Worm (Caenorhabditis elegans): ENCODE measurements around the gene lgc-19.

Gene lgc-19

DNA sequence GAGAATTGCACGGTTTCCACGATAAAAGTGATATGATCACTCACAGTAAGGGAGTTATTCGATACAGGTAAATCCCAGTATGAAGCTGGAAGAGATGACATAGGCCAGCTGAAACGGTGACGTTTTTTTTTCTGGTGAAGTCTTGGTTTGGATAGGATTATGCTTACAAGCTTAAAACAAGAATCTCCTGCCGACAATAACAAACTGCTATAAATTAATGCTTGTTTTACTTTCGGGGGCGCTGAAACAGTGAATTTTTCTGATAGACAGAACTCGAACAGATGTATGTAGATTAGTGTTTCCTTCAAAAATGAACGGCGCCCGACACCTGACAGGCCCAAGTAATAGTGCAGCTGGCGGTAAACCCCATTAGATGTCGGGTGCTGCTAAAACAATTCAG is 28.7 kb downstream of the lgc-19 start, which contains the start of gene srv-16:
Gene srv-16, minus strand, starts transcription at position 101 of the 400 bp plus-strand sequence.
- TF ChIP-seq ceh-36 (tag; optimal IDR thresholded peaks at IDR 0.05) (no peak), B0310.2 (tag; optimal IDR thresholded peaks at IDR 0.05) (no peak), F13C5.2 (tag; optimal IDR thresholded peaks at IDR 0.05) (no peak), pes-1 (GFP tag; IDR thresholded peaks at IDR 0.05) (no peak), hmbx-1 (tag; optimal IDR thresholded peaks at IDR 0.05) (no peak), aly-1 (tag; optimal IDR thresholded peaks at IDR 0.05) (no peak), tbx-37 (GFP tag; conservative IDR thresholded peaks at IDR 0.05) (no peak), hmg-4 (GFP tag; optimal IDR thresholded peaks at IDR 0.05) (no peak), scrt-1 (GFP tag; IDR thresholded peaks at IDR 0.05) (no peak), ceh-13 (GFP tag; optimal IDR thresholded peaks at IDR 0.05) (no peak), tra-4 (tag; optimal IDR thresholded peaks at IDR 0.05) (no peak), tbx-11 (GFP tag; IDR thresholded peaks at IDR 0.05) (no peak), hnd-1 (tag; optimal IDR thresholded peaks at IDR 0.05) (no peak), ets-7 (tag; optimal IDR thresholded peaks at IDR 0.05) (no peak), flt-1 (GFP tag; IDR thresholded peaks at IDR 0.05) (no peak), ama-1 (optimal IDR thresholded peaks at IDR 0.05) (no peak), sea-1 (GFP tag; conservative IDR thresholded peaks at IDR 0.05) (no peak)

DNA sequence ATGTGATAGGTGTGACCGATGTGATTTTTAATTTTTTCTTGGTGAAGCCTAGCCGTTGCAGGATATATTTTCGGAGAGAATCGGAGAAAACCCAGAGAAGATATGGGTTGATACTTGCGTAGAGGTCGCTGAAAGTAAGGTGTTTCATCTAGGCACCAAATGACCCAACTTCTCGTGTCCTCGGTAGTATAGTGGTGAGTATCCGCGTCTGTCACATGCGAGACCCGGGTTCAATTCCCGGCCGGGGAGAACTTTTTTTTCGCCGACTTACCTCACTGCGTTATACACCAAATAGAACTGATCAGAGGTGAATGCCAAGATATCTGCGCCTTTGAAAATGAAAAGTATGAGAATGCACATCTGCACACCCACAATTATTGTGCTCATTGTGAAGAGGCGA is 30.7 kb downstream of the lgc-19 start:
- TF ChIP-seq hnd-1 (tag; optimal IDR thresholded peaks at IDR 0.05) (no peak), tbx-37 (GFP tag; conservative IDR thresholded peaks at IDR 0.05) (0 out of 2 replicates have a peak, but pooled peaks have one; percentile 12), flt-1 (GFP tag; IDR thresholded peaks at IDR 0.05) (0 out of 2 replicates have a peak, but pooled peaks have one; percentile 32), hmbx-1 (tag; optimal IDR thresholded peaks at IDR 0.05) (no peak), ceh-36 (tag; optimal IDR thresholded peaks at IDR 0.05) (peak; percentile 31), tbx-11 (GFP tag; IDR thresholded peaks at IDR 0.05) (peak; percentile 62), aly-1 (tag; optimal IDR thresholded peaks at IDR 0.05) (no peak), hmg-4 (GFP tag; optimal IDR thresholded peaks at IDR 0.05) (peak; percentile 42), ets-7 (tag; optimal IDR thresholded peaks at IDR 0.05) (no peak), tra-4 (tag; optimal IDR thresholded peaks at IDR 0.05) (no peak), sea-1 (GFP tag; conservative IDR thresholded peaks at IDR 0.05) (peak; percentile 34; the same call in 1 of the 2 replicates), ceh-13 (GFP tag; optimal IDR thresholded peaks at IDR 0.05) (no peak), scrt-1 (GFP tag; IDR thresholded peaks at IDR 0.05) (peak; percentile 17; the same call in 1 of the 2 replicates), ama-1 (optimal IDR thresholded peaks at IDR 0.05) (no peak), pes-1 (GFP tag; IDR thresholded peaks at IDR 0.05) (peak; percentile 53; the same call in 1 of the 2 replicates), F13C5.2 (tag; optimal IDR thresholded peaks at IDR 0.05) (no peak), B0310.2 (tag; optimal IDR thresholded peaks at IDR 0.05) (no peak)

DNA sequence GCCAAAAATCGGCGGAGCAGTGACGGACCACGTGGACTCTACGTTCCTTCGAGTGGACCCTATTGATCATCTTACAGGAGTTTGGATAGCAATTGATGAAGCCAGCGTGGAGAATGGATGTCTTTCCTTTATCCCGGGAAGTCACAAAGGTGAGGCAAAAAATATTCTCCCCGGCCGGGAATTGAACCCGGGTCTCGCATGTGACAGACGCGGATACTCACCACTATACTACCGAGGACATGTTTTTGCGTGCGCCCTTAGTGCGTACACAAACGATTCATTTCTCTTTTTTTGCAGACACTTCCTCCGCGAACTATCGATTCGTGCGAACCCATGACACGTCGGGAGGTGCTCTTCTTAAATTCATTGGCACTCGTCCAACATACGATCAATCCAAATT is 31.3 kb downstream of the lgc-19 start:
- TF ChIP-seq tbx-37 (GFP tag; conservative IDR thresholded peaks at IDR 0.05) (peak; percentile 33; the same call in 1 of the 2 replicates), hnd-1 (tag; optimal IDR thresholded peaks at IDR 0.05) (no peak), ama-1 (optimal IDR thresholded peaks at IDR 0.05) (no peak), scrt-1 (GFP tag; IDR thresholded peaks at IDR 0.05) (no peak), aly-1 (tag; optimal IDR thresholded peaks at IDR 0.05) (no peak), sea-1 (GFP tag; conservative IDR thresholded peaks at IDR 0.05) (peak; percentile 76; the same call in 1 of the 2 replicates), F13C5.2 (tag; optimal IDR thresholded peaks at IDR 0.05) (no peak), ceh-13 (GFP tag; optimal IDR thresholded peaks at IDR 0.05) (no peak), flt-1 (GFP tag; IDR thresholded peaks at IDR 0.05) (peak; percentile 37; the same call in 1 of the 2 replicates), pes-1 (GFP tag; IDR thresholded peaks at IDR 0.05) (peak; percentile 71), tbx-11 (GFP tag; IDR thresholded peaks at IDR 0.05) (peak; percentile 59; the same call in 1 of the 2 replicates)

DNA sequence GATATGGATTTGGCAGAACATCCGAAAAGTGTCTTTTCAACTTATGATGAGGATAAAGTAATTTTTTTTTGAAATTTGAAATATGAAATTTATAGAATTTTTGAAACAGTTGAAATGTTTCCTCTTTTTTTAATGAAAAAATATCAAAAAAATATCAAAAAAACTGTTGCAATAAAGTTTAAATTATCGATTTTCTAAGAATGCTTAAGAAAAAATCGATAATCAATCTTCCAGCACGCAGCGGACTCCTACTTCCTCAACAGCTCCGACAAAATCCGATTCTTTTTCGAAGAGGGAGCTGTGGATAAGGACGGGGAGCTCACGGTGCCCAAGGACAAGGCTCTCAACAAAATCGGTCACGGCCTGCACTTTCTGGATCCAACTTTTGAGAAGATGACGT is 31.8 kb downstream of the lgc-19 start:
- TF ChIP-seq ceh-13 (GFP tag; optimal IDR thresholded peaks at IDR 0.05) (no peak), hmg-4 (GFP tag; optimal IDR thresholded peaks at IDR 0.05) (no peak), hnd-1 (tag; optimal IDR thresholded peaks at IDR 0.05) (no peak), hmbx-1 (tag; optimal IDR thresholded peaks at IDR 0.05) (no peak), scrt-1 (GFP tag; IDR thresholded peaks at IDR 0.05) (no peak), pes-1 (GFP tag; IDR thresholded peaks at IDR 0.05) (no peak), flt-1 (GFP tag; IDR thresholded peaks at IDR 0.05) (no peak), tbx-11 (GFP tag; IDR thresholded peaks at IDR 0.05) (no peak), tbx-37 (GFP tag; conservative IDR thresholded peaks at IDR 0.05) (no peak)

DNA sequence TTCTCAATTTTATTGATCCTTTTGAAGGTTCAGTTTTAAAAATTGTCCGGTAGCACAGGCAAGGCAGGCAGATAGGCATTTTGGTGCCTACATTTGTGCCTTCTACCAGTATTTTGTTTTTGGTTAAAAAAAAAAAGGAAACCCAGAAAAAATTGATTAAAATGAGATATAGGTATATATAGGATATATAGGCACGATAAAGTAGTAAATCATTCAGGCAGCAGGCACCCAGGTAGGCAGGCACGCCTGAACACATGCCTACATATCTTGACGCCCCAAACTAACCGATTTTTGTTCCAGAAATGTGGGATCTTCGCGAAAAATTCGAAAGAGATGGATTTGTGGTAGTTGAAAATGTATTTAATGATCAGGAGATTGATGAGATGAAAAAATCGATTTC is 32.2 kb downstream of the lgc-19 start, which contains the start of gene Y105C5B.9:
Gene Y105C5B.9, plus strand, starts transcription at position 301 of the 400 bp plus-strand sequence.
- TF ChIP-seq ets-7 (tag; optimal IDR thresholded peaks at IDR 0.05) = no peak
- TF ChIP-seq scrt-1 (GFP tag; IDR thresholded peaks at IDR 0.05) = no peak
- TF ChIP-seq aly-1 (tag; optimal IDR thresholded peaks at IDR 0.05) = no peak
- TF ChIP-seq F13C5.2 (tag; optimal IDR thresholded peaks at IDR 0.05) = no peak
- TF ChIP-seq hnd-1 (tag; optimal IDR thresholded peaks at IDR 0.05) = no peak
- no peak for TF ChIP-seq pes-1 (GFP tag; IDR thresholded peaks at IDR 0.05)
- no peak for TF ChIP-seq flt-1 (GFP tag; IDR thresholded peaks at IDR 0.05)
- no peak for TF ChIP-seq hmg-4 (GFP tag; optimal IDR thresholded peaks at IDR 0.05)
- TF ChIP-seq tra-4 (tag; optimal IDR thresholded peaks at IDR 0.05) = no peak
- TF ChIP-seq ama-1 (optimal IDR thresholded peaks at IDR 0.05) = no peak
- no peak for TF ChIP-seq B0310.2 (tag; optimal IDR thresholded peaks at IDR 0.05)
- no peak for TF ChIP-seq hmbx-1 (tag; optimal IDR thresholded peaks at IDR 0.05)
- TF ChIP-seq sea-1 (GFP tag; conservative IDR thresholded peaks at IDR 0.05) = no peak
- TF ChIP-seq ceh-36 (tag; optimal IDR thresholded peaks at IDR 0.05) = no peak
- no peak for TF ChIP-seq tbx-37 (GFP tag; conservative IDR thresholded peaks at IDR 0.05)
- TF ChIP-seq ceh-13 (GFP tag; optimal IDR thresholded peaks at IDR 0.05) = no peak
- no peak for TF ChIP-seq tbx-11 (GFP tag; IDR thresholded peaks at IDR 0.05)

DNA sequence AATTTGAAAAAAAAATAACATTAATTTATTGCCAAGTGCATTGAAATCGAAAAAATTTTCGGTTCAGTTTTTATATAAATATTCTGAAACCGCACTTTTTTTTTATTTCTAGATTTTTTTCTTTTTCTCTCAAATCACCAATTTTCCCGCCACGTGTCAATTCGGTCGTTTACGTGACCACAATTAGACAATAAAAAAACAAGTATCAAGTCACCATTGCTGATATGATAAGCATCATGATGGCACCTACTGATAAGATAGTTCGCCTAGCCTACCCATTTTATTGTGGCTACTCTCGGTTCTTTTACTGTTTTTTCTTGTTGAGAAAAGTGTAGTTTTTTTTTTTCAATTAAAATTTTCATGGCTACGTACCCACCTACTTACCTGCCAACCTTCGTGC is 32.7 kb downstream of the lgc-19 start:
- TF ChIP-seq tbx-11 (GFP tag; IDR thresholded peaks at IDR 0.05) (no peak), hmbx-1 (tag; optimal IDR thresholded peaks at IDR 0.05) (no peak), B0310.2 (tag; optimal IDR thresholded peaks at IDR 0.05) (no peak), ceh-36 (tag; optimal IDR thresholded peaks at IDR 0.05) (no peak), ama-1 (optimal IDR thresholded peaks at IDR 0.05) (no peak), aly-1 (tag; optimal IDR thresholded peaks at IDR 0.05) (no peak), pes-1 (GFP tag; IDR thresholded peaks at IDR 0.05) (no peak)

DNA sequence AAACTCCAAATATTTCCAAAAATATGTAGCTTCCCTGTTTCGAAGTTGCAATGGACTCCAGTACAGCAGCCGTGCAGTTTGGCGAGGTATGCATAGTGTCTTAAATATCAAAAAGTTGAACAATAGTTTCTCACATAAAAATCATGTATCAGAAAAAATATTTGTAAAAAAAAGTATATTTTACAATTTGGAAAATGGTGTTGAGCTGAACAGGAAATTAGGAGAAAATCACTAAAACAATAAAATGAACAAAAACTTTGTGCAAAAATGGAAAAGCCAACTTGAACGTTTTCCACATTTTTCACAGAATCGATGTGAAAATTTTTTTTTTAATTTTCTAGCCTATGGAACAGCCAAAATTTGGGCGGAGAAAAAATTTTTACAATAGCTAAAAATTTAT is 35.8 kb downstream of the lgc-19 start, which contains the start of gene Y105C5B.8:
Gene Y105C5B.8, minus strand, starts transcription at position 101 of the 400 bp plus-strand sequence.
- no peak for TF ChIP-seq pes-1 (GFP tag; IDR thresholded peaks at IDR 0.05)
- TF ChIP-seq ceh-36 (tag; optimal IDR thresholded peaks at IDR 0.05) = no peak

All from whole organism, early embryonic.